Fruit fly (Drosophila melanogaster) whole organism, wandering third instar larva: ENCODE results near the gene CG14042.
A peak's percentile ranks its signal among the peaks of the same experiment; 100 is the strongest.

ENCODE experiments used
- CG32264 ChIP-seq: fragments of 200-800 bp; sonication (Bioruptor generic); optimal IDR thresholded peaks from 2 replicates; lab custom pipeline; 2016; ENCODE audit warnings: missing biosample characterization, missing genetic modification characterization
- CG9705 ChIP-seq: fragments of 200-800 bp; sonication (Bioruptor generic); optimal IDR thresholded peaks from 2 replicates; lab custom pipeline; 2018; ENCODE audit warnings: missing biosample characterization, mild to moderate bottlenecking, missing genetic modification characterization
- CrebA ChIP-seq: fragments of 200-800 bp; sonication (Bioruptor generic); optimal IDR thresholded peaks from 2 replicates; lab custom pipeline; 2016; ENCODE audit warnings: missing biosample characterization, mild to moderate bottlenecking, missing genetic modification characterization, borderline replicate concordance
- Dfd ChIP-seq: fragments of >200 bp; optimal IDR thresholded peaks from 2 replicates; lab custom pipeline; 2017; ENCODE audit warnings: missing biosample characterization, missing genetic modification characterization
- Dif ChIP-seq: fragments of 200-275, 200-300 bp; sonication (Bioruptor generic); optimal IDR thresholded peaks from 2 replicates; lab custom pipeline; 2018; ENCODE audit warnings: missing biosample characterization, missing genetic modification characterization; ENCODE audit not compliant: partially characterized antibody
- GATAd ChIP-seq: sonication (Bioruptor generic); optimal IDR thresholded peaks from 2 replicates; lab custom pipeline; 2016; ENCODE audit warnings: missing biosample characterization, missing genetic modification characterization
- HLH106 ChIP-seq: fragments of 200-800 bp; optimal IDR thresholded peaks from 3 replicates; lab custom pipeline; 2019; ENCODE audit warnings: missing biosample characterization, mild to moderate bottlenecking, missing genetic modification characterization, moderate library complexity
- Hnf4 ChIP-seq: fragments of 200-800 bp; sonication (Bioruptor generic); optimal IDR thresholded peaks from 2 replicates; lab custom pipeline; 2016; ENCODE audit warnings: missing biosample characterization, mild to moderate bottlenecking, missing genetic modification characterization
- Hr78 ChIP-seq: fragments of >200 bp; optimal IDR thresholded peaks from 2 replicates; lab custom pipeline; 2017; ENCODE audit warnings: missing biosample characterization, missing genetic modification characterization
- Hr83 ChIP-seq: fragments of 200-300 bp; sonication (Bioruptor generic); optimal IDR thresholded peaks from 2 replicates; lab custom pipeline; 2016; ENCODE audit warnings: missing biosample characterization, mild to moderate bottlenecking, missing genetic modification characterization, moderate library complexity; ENCODE audit not compliant: poor library complexity, severe bottlenecking
- Jra ChIP-seq: sonication (Bioruptor generic); optimal IDR thresholded peaks from 2 replicates; lab custom pipeline; 2016; ENCODE audit warnings: missing biosample characterization, missing genetic modification characterization
- Mio ChIP-seq: sonication (Bioruptor generic); optimal IDR thresholded peaks from 2 replicates; lab custom pipeline; 2016; ENCODE audit warnings: missing biosample characterization, missing genetic modification characterization
- Myc ChIP-seq: fragments of >200 bp; optimal IDR thresholded peaks from 2 replicates; lab custom pipeline; 2017
- N ChIP-seq: fragments of >200 bp; optimal IDR thresholded peaks from 2 replicates; lab custom pipeline; 2018; ENCODE audit warnings: missing biosample characterization, missing external identifiers, missing genetic modification characterization
- OdsH ChIP-seq: fragments of 200-800 bp; sonication (Bioruptor generic); optimal IDR thresholded peaks from 2 replicates; lab custom pipeline; 2016; ENCODE audit warnings: missing biosample characterization, mild to moderate bottlenecking, missing genetic modification characterization
- Rel ChIP-seq, 2 experiments: fragments of 200-800 bp; sonication (Bioruptor generic) in 1 of 2; optimal IDR thresholded peaks; 2 replicates in 1 of 2; 3 replicates in 1 of 2; lab custom pipeline; 2016 to 2019; ENCODE audit warnings: mild to moderate bottlenecking in 2 of 2, missing biosample characterization in 2 of 2, missing genetic modification characterization in 2 of 2, moderate library complexity in 1 of 2
- Sp1 ChIP-seq: fragments of 200-800 bp; sonication (Bioruptor generic); optimal IDR thresholded peaks from 3 replicates; lab custom pipeline; 2019; ENCODE audit warnings: missing biosample characterization, mild to moderate bottlenecking, missing genetic modification characterization, moderate library complexity
- Vsx2 ChIP-seq: fragments of 200-300, 225-300 bp; sonication (Bioruptor generic); optimal IDR thresholded peaks from 2 replicates; lab custom pipeline; 2018; ENCODE audit warnings: missing biosample characterization, missing genetic modification characterization; ENCODE audit not compliant: partially characterized antibody
- br ChIP-seq: fragments of 200-800 bp; sonication (Bioruptor generic); optimal IDR thresholded peaks from 2 replicates; lab custom pipeline; 2016; ENCODE audit warnings: missing biosample characterization, missing genetic modification characterization
- brk ChIP-seq: fragments of 200-800 bp; sonication (Bioruptor generic); optimal IDR thresholded peaks from 2 replicates; lab custom pipeline; 2016; ENCODE audit warnings: missing biosample characterization, mild to moderate bottlenecking, missing genetic modification characterization
- dl ChIP-seq, 2 experiments: fragments of 175-275, 200-275 bp in 1 of 2; fragments of 200-275 bp in 1 of 2; sonication (Bioruptor generic); optimal IDR thresholded peaks; lab custom pipeline; 2018; ENCODE audit warnings: mild to moderate bottlenecking in 2 of 2, missing biosample characterization in 2 of 2, missing genetic modification characterization in 2 of 2, moderate library complexity in 2 of 2; ENCODE audit not compliant: partially characterized antibody in 2 of 2, insufficient read depth in 1 of 2
- dmrt93B ChIP-seq: fragments of 200-800 bp; sonication (Bioruptor generic); optimal IDR thresholded peaks from 2 replicates; lab custom pipeline; 2018; ENCODE audit warnings: missing biosample characterization, mild to moderate bottlenecking, missing genetic modification characterization
- dsf ChIP-seq: sonication (Bioruptor generic); optimal IDR thresholded peaks from 2 replicates; lab custom pipeline; 2016; ENCODE audit warnings: missing biosample characterization, missing genetic modification characterization, borderline replicate concordance
- ey ChIP-seq: fragments of 200-800 bp; sonication (Bioruptor generic); optimal IDR thresholded peaks from 2 replicates; lab custom pipeline; 2016; ENCODE audit warnings: missing biosample characterization, missing genetic modification characterization
- foxo ChIP-seq, 2 experiments: fragments of 200-800 bp; sonication (Bioruptor generic); optimal IDR thresholded peaks; 2 replicates in 1 of 2; 3 replicates in 1 of 2; lab custom pipeline; 2016 to 2017; ENCODE audit warnings: missing biosample characterization in 2 of 2, missing genetic modification characterization in 2 of 2
- fru ChIP-seq: fragments of 200-800 bp; sonication (Bioruptor generic); optimal IDR thresholded peaks from 3 replicates; lab custom pipeline; 2016; ENCODE audit warnings: missing biosample characterization, mild to moderate bottlenecking, missing genetic modification characterization
- h ChIP-seq: fragments of 200-800 bp; sonication (Bioruptor generic); optimal IDR thresholded peaks from 3 replicates; lab custom pipeline; 2016; ENCODE audit warnings: missing biosample characterization, mild to moderate bottlenecking, missing genetic modification characterization
- jim ChIP-seq: fragments of 175-275, 200-325 bp; sonication (Bioruptor generic); optimal IDR thresholded peaks from 2 replicates; lab custom pipeline; 2016; ENCODE audit warnings: missing biosample characterization, mild to moderate bottlenecking, missing genetic modification characterization
- pan ChIP-seq: fragments of >200 bp; optimal IDR thresholded peaks from 2 replicates; lab custom pipeline; 2017
- psq ChIP-seq: fragments of 200-800 bp; sonication (Bioruptor generic); optimal IDR thresholded peaks from 3 replicates; lab custom pipeline; 2017; ENCODE audit warnings: missing biosample characterization, mild to moderate bottlenecking, missing genetic modification characterization, moderate library complexity
- rgr ChIP-seq: fragments of 200-800 bp; sonication (Bioruptor generic); optimal IDR thresholded peaks from 3 replicates; lab custom pipeline; 2016; ENCODE audit warnings: missing biosample characterization, mild to moderate bottlenecking, missing genetic modification characterization
- sage ChIP-seq: fragments of 200-800 bp; sonication (Bioruptor generic); optimal IDR thresholded peaks from 2 replicates; lab custom pipeline; 2016; ENCODE audit warnings: missing biosample characterization, mild to moderate bottlenecking, missing genetic modification characterization
- sv ChIP-seq: fragments of 200-800 bp; sonication (Bioruptor generic); optimal IDR thresholded peaks from 3 replicates; lab custom pipeline; 2016; ENCODE audit warnings: missing biosample characterization, missing genetic modification characterization
- tai ChIP-seq: sonication (Bioruptor generic); optimal IDR thresholded peaks from 2 replicates; lab custom pipeline; 2016; ENCODE audit warnings: missing biosample characterization, missing genetic modification characterization
- usp ChIP-seq: fragments of >200 bp; optimal IDR thresholded peaks from 2 replicates; lab custom pipeline; 2017; ENCODE audit warnings: missing biosample characterization, missing genetic modification characterization
- woc ChIP-seq: sonication (Bioruptor generic); optimal IDR thresholded peaks from 2 replicates; lab custom pipeline; 2016; ENCODE audit warnings: missing biosample characterization, mild to moderate bottlenecking, missing genetic modification characterization

Gene CG14042

DNA sequence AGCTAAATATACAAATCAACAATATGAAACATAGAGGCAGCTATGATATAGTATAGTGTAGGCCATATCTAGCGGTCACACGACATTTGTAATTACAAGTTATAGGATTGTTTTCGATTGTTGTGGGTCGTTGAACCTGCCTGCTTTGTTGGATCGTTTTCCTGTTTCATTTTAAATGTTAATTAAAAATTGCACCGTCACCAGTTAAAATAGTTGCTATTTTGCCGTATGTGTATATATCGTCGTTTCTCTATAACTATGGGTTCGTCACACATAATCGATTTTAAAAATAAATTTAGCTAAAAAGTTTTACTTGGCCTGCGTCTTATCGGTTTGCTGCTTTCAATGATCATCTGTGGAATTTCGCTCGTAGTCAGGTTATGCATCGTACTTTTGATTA is 34.8 kb downstream of the CG14042 start:
- TF ChIP-seq CrebA (no peak), dmrt93B (no peak), Vsx2 (GFP tag; lab: Kevin White, UChicago) (no peak), Jra (GFP tag; lab: Kevin White, UChicago) (no peak), jim (GFP tag; lab: Kevin White, UChicago) (no peak), foxo (GFP tag; optimal IDR thresholded peaks at IDR 0.05; lab: Kevin White, UChicago) (no peak), Hr83 (no peak), Mio (GFP tag; lab: Kevin White, UChicago) (no peak), GATAd (GFP tag; lab: Kevin White, UChicago) (no peak), CG9705 (GFP tag; lab: Kevin White, UChicago) (no peak)

DNA sequence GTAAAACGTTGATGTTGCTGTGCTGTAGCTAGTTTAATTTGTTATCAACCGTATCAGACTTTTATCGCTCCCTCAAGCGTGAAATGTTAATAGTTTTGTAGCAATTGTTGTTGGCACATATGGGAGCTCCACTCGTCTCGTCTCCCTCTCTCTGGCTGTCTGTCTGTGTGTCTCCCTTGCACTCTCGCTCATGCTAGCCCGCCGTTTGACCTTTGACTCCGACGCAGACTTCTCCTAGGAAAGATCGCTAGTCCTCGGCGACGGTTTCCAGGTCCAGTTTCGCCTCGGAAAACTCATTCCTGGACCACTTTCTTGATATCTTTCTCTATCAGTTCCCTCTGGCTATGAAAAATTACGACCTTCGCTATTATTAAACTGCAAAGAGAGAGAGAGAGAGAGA is 41.7 kb downstream of the CG14042 start:
- TF ChIP-seq dmrt93B (no peak), sage (no peak), Hr78 (GFP tag; lab: Kevin White, UChicago) (no peak), CG32264 (no peak), pan (lab: Kevin White, UChicago) (no peak), usp (GFP tag; lab: Kevin White, UChicago) (no peak), woc (GFP tag; lab: Kevin White, UChicago) (no peak)
- TF ChIP-seq, all 38 proteins: peak for 0

DNA sequence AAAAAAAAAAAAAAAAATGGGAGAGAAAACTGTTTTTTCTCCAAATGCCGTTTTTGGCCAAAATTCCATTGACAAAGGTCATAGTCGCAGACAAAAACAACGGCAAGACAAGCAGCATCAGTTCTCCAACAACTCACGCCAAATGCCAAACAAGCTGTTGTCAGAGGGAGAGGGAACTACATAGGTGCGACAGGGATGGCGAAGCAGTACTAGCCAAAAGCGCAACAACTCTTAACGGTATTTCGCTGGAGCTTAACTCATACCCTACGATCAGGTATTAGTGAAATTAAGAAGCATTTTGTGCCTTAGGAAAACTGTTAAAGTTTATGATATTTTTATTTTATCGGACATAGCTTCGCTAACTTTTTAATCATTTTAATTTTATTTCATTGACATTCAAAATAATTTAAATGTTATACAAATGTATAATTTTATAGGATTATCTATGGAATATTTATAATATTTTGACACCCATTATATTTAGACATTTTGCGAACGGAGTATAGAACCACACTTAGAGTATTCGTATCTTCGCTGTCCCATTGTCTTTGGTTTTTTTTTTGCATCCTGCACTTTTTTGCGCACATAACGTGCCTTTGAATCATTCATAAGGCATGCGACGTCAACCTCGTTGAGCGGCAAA is 42.8 kb downstream of the CG14042 start:
- TF ChIP-seq rgr (no peak), CG9705 (GFP tag; lab: Kevin White, UChicago) (no peak), HLH106 (no peak), Sp1 (GFP tag; lab: Kevin White, UChicago) (no peak), OdsH (GFP tag; lab: Kevin White, UChicago) (no peak), sage (no peak), Hr83 (no peak), br (GFP tag; lab: Kevin White, UChicago) (no peak), Dif (GFP tag; lab: Kevin White, UChicago) (no peak), brk (GFP tag; lab: Kevin White, UChicago) (no peak), GATAd (GFP tag; lab: Kevin White, UChicago) (no peak), foxo (GFP tag; optimal IDR thresholded peaks at IDR 0.05; lab: Kevin White, UChicago) (no peak), Jra (GFP tag; lab: Kevin White, UChicago) (no peak), dsf (GFP tag; lab: Kevin White, UChicago) (no peak), dl (GFP tag; optimal IDR thresholded peaks at IDR 0.05; lab: Kevin White, UChicago; ENCODE audit: insufficient read depth in 1 of 2, partially characterized antibody in 2 of 2) (no peak), Dfd (GFP tag; lab: Kevin White, UChicago) (no peak), woc (GFP tag; lab: Kevin White, UChicago) (no peak)

DNA sequence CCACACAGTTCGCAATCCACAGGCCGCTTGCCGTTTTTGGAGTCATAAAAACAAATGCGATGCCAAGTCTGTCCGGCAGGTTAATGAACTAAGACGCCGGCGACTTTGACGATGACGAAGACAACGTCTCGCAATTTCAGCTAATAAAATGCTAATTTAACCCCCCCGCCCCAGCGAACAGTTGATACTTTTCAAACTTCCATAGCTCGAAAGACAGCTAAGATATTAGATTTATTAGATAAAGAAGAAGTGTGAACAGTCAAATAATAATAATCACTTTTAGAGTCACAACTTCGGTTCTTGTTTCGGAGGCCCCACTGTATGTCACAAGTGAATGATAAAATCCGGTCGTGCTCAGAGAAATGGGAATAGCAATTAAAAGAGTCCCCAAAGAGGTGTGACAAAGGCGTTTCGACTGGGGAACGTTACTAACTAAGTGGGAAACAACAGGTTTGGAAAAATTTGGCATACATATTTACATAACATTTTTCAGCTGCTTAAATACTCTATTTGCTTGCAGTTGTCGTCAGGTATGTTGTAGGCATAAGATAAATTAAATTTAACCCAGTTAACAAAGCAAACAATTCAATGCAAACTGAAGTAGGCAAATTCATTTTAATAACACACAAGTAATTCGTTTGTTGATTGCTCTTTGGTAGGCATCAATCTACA is 47.2 kb downstream of the CG14042 start:
- TF ChIP-seq dmrt93B, result no peak
- TF ChIP-seq Mio (GFP tag; lab: Kevin White, UChicago), result no peak
- no peak for TF ChIP-seq Myc (lab: Kevin White, UChicago)
- TF ChIP-seq Hr83, result no peak
- no peak for TF ChIP-seq Dif (GFP tag; lab: Kevin White, UChicago)
- no peak for TF ChIP-seq jim (GFP tag; lab: Kevin White, UChicago)
- TF ChIP-seq woc (GFP tag; lab: Kevin White, UChicago), result peak; percentile 16
- TF ChIP-seq dsf (GFP tag; lab: Kevin White, UChicago), result peak; percentile 5
- TF ChIP-seq Dfd (GFP tag; lab: Kevin White, UChicago), result no peak
- no peak for TF ChIP-seq brk (GFP tag; lab: Kevin White, UChicago)
- TF ChIP-seq CG9705 (GFP tag; lab: Kevin White, UChicago), result no peak
- peak; percentile 44 for TF ChIP-seq Hnf4 (GFP tag; lab: Kevin White, UChicago)
- TF ChIP-seq Rel (GFP tag; optimal IDR thresholded peaks at IDR 0.05; lab: Kevin White, UChicago), result no peak
- no peak for TF ChIP-seq Rel (tag; optimal IDR thresholded peaks at IDR 0.05; lab: Kevin White, UChicago)
- TF ChIP-seq psq (GFP tag; lab: Kevin White, UChicago), result peak; percentile 28
- no peak for TF ChIP-seq dl (GFP tag; optimal IDR thresholded peaks at IDR 0.05; lab: Kevin White, UChicago; ENCODE audit: insufficient read depth in 1 of 2, partially characterized antibody in 2 of 2)
- TF ChIP-seq CG32264, result no peak
- TF ChIP-seq tai (GFP tag; lab: Kevin White, UChicago), result peak; percentile 57
- no peak for TF ChIP-seq Vsx2 (GFP tag; lab: Kevin White, UChicago)
- no peak for TF ChIP-seq usp (GFP tag; lab: Kevin White, UChicago)
- peak; percentile 63 for TF ChIP-seq OdsH (GFP tag; lab: Kevin White, UChicago)
- TF ChIP-seq Sp1 (GFP tag; lab: Kevin White, UChicago), result peak; percentile 30
- TF ChIP-seq fru (GFP tag; lab: Kevin White, UChicago), result peak; percentile 71
- TF ChIP-seq pan (lab: Kevin White, UChicago), result no peak
- TF ChIP-seq GATAd (GFP tag; lab: Kevin White, UChicago), result peak; percentile 6
- TF ChIP-seq h, result peak; percentile 51
- peak; percentile 78 for TF ChIP-seq ey
- TF ChIP-seq foxo (GFP tag; optimal IDR thresholded peaks at IDR 0.05; lab: Kevin White, UChicago), result peak in 1 of 2 experiments; percentile 56
- no peak for TF ChIP-seq N (GFP tag; lab: Kevin White, UChicago)
- peak; percentile 48 for TF ChIP-seq Jra (GFP tag; lab: Kevin White, UChicago)
- TF ChIP-seq HLH106, result peak; percentile 52
- TF ChIP-seq sv, result no peak
- TF ChIP-seq Hr78 (GFP tag; lab: Kevin White, UChicago), result no peak
- no peak for TF ChIP-seq CrebA
- TF ChIP-seq sage, result no peak
